Fruit fly (Drosophila melanogaster) whole organism, embryonic: Measurements from ENCODE around the gene Sec63.

Experiments used
- CG10321 ChIP-seq: fragments of 200-800 bp; sonication (Bioruptor generic); IDR thresholded peaks from 2 replicates; pipeline ENCODE4 v1.3.6; 2022; ENCODE audit warnings: missing biosample characterization, missing genetic modification characterization
- CG11085 ChIP-seq: fragments of 200-800 bp; sonication (Bioruptor generic); IDR thresholded peaks from 2 replicates; pipeline ENCODE4 v1.3.6; 2022; ENCODE audit warnings: missing biosample characterization, missing genetic modification characterization
- CG11398 ChIP-seq: fragments of 200-800 bp; sonication (Bioruptor generic); optimal IDR thresholded peaks from 2 replicates; lab custom pipeline; 2016; ENCODE audit warnings: missing biosample characterization, missing genetic modification characterization
- CG12071 ChIP-seq: fragments of 200-800 bp; sonication (Bioruptor generic); optimal IDR thresholded peaks from 3 replicates; lab custom pipeline; 2018; ENCODE audit warnings: missing biosample characterization, mild to moderate bottlenecking, missing genetic modification characterization
- CG1233 ChIP-seq: fragments of 200-800 bp; sonication (Bioruptor generic); optimal IDR thresholded peaks from 4 replicates; lab custom pipeline; 2018; ENCODE audit warnings: missing biosample characterization, mild to moderate bottlenecking, missing genetic modification characterization
- CG13123 ChIP-seq: fragments of 200-800 bp; sonication (Bioruptor generic); optimal IDR thresholded peaks from 2 replicates; lab custom pipeline; 2016; ENCODE audit warnings: missing biosample characterization, missing genetic modification characterization
- CG1647 ChIP-seq: fragments of 200-800 bp; sonication (Bioruptor generic); optimal IDR thresholded peaks from 3 replicates; lab custom pipeline; 2016; ENCODE audit warnings: missing biosample characterization, missing genetic modification characterization
- CG17186 ChIP-seq: fragments of 200-800 bp; sonication (Bioruptor generic); optimal IDR thresholded peaks from 3 replicates; lab custom pipeline; 2017; ENCODE audit warnings: missing biosample characterization, missing genetic modification reagents, missing genetic modification characterization
- CG1792 ChIP-seq: fragments of 200-800 bp; sonication (Bioruptor generic); optimal IDR thresholded peaks from 2 replicates; lab custom pipeline; 2016; ENCODE audit warnings: missing biosample characterization, missing genetic modification characterization
- CG18599 ChIP-seq: fragments of 200-800 bp; sonication (Bioruptor generic); optimal IDR thresholded peaks from 3 replicates; lab custom pipeline; 2017; ENCODE audit warnings: missing biosample characterization, missing genetic modification characterization, mild to moderate bottlenecking, moderate library complexity, missing genetic modification reagents
- CG18764 ChIP-seq: fragments of 200-800 bp; sonication (Bioruptor generic); optimal IDR thresholded peaks from 3 replicates; lab custom pipeline; 2016; ENCODE audit warnings: missing biosample characterization, missing genetic modification characterization
- CG2116 ChIP-seq: fragments of 200-800 bp; sonication (Bioruptor generic); optimal IDR thresholded peaks from 3 replicates; lab custom pipeline; 2018; ENCODE audit warnings: missing biosample characterization, mild to moderate bottlenecking, missing genetic modification characterization
- CG2199 ChIP-seq: fragments of 200-800 bp; sonication (Bioruptor generic); IDR thresholded peaks from 3 replicates; pipeline ENCODE4 v1.3.6; 2022; ENCODE audit warnings: missing biosample characterization, missing genetic modification characterization
- CG2678 ChIP-seq: fragments of 200-800 bp; sonication (Bioruptor generic); optimal IDR thresholded peaks from 3 replicates; lab custom pipeline; 2019; ENCODE audit warnings: missing biosample characterization, mild to moderate bottlenecking, missing genetic modification characterization, moderate library complexity
- CG34224 ChIP-seq: fragments of 200-800 bp; sonication (Bioruptor generic); IDR thresholded peaks from 3 replicates; pipeline ENCODE4 v1.3.6; 2022; ENCODE audit warnings: missing biosample characterization, missing genetic modification characterization; ENCODE audit not compliant: partially characterized antibody
- CG6254 ChIP-seq: fragments of 200-800 bp; sonication (Bioruptor generic); optimal IDR thresholded peaks from 3 replicates; lab custom pipeline; 2017; ENCODE audit warnings: mild to moderate bottlenecking, missing biosample characterization, missing genetic modification reagents, missing genetic modification characterization
- CG6654 ChIP-seq: fragments of 200-800 bp; sonication (Bioruptor generic); optimal IDR thresholded peaks from 2 replicates; lab custom pipeline; 2017; ENCODE audit warnings: missing biosample characterization, mild to moderate bottlenecking, missing genetic modification characterization
- CG7372 ChIP-seq: fragments of 200-800 bp; sonication (Bioruptor generic); IDR thresholded peaks from 2 replicates; pipeline ENCODE4 v1.3.6; 2022; ENCODE audit warnings: missing biosample characterization, missing genetic modification characterization
- CG7745 ChIP-seq: fragments of 200-800 bp; sonication (Bioruptor generic); optimal IDR thresholded peaks from 2 replicates; lab custom pipeline; 2018; ENCODE audit warnings: missing biosample characterization, mild to moderate bottlenecking, missing genetic modification characterization, moderate library complexity
- CG8388 ChIP-seq: fragments of 200-800 bp; sonication (Bioruptor generic); optimal IDR thresholded peaks from 2 replicates; lab custom pipeline; 2019; ENCODE audit warnings: missing biosample characterization, mild to moderate bottlenecking, missing genetic modification characterization, moderate library complexity
- CG8765 ChIP-seq: fragments of 200-800 bp; sonication (Bioruptor generic); IDR thresholded peaks from 2 replicates; pipeline ENCODE4 v1.3.6; 2022; ENCODE audit warnings: missing biosample characterization, missing genetic modification characterization
- Chrac-16 ChIP-seq: fragments of 200-800 bp; sonication (Bioruptor generic); optimal IDR thresholded peaks from 3 replicates; lab custom pipeline; 2016; ENCODE audit warnings: missing biosample characterization, missing genetic modification characterization
- Elba2 ChIP-seq: fragments of 200-800 bp; sonication (Bioruptor generic); optimal IDR thresholded peaks from 3 replicates; lab custom pipeline; 2016; ENCODE audit warnings: missing biosample characterization, missing genetic modification characterization
- Fer2 ChIP-seq: fragments of 200-800 bp; sonication (Bioruptor generic); optimal IDR thresholded peaks from 2 replicates; lab custom pipeline; 2018; ENCODE audit warnings: missing biosample characterization, mild to moderate bottlenecking, missing genetic modification characterization, moderate library complexity
- Hey ChIP-seq: fragments of 200-800 bp; sonication (Bioruptor generic); optimal IDR thresholded peaks from 3 replicates; lab custom pipeline; 2018; ENCODE audit warnings: missing biosample characterization, mild to moderate bottlenecking, missing genetic modification characterization
- Kr ChIP-seq: fragments of 200-800 bp; sonication (Bioruptor generic); optimal IDR thresholded peaks from 2 replicates; lab custom pipeline; 2017; ENCODE audit warnings: missing biosample characterization, mild to moderate bottlenecking, missing genetic modification characterization
- MTF-1 ChIP-seq: fragments of 200-800 bp; sonication (Bioruptor generic); optimal IDR thresholded peaks from 2 replicates; lab custom pipeline; 2018; ENCODE audit warnings: missing biosample characterization, mild to moderate bottlenecking, missing genetic modification characterization, borderline replicate concordance
- Rfx ChIP-seq: fragments of 200-800 bp; sonication (Bioruptor generic); IDR thresholded peaks from 2 replicates; pipeline ENCODE4 v1.3.6; 2022; ENCODE audit warnings: missing biosample characterization, missing genetic modification characterization
- Sox102F ChIP-seq: fragments of 200-800 bp; sonication (Bioruptor generic); optimal IDR thresholded peaks from 2 replicates; lab custom pipeline; 2018; ENCODE audit warnings: missing biosample characterization, mild to moderate bottlenecking, missing genetic modification characterization, moderate library complexity
- YL-1 ChIP-seq: fragments of 200-800 bp; sonication (Bioruptor generic); optimal IDR thresholded peaks from 3 replicates; lab custom pipeline; 2017; ENCODE audit warnings: missing biosample characterization, mild to moderate bottlenecking, missing genetic modification characterization
- al ChIP-seq: fragments of 200-800 bp; sonication (Bioruptor generic); IDR thresholded peaks from 2 replicates; pipeline ENCODE4 v1.3.6; 2022; ENCODE audit warnings: missing biosample characterization, missing genetic modification characterization
- amos ChIP-seq: fragments of 200-800 bp; sonication (Bioruptor generic); IDR thresholded peaks from 2 replicates; pipeline ENCODE4 v1.3.6; 2022; ENCODE audit warnings: missing biosample characterization, missing genetic modification characterization; ENCODE audit not compliant: partially characterized antibody
- bsh ChIP-seq, 2 experiments: fragments of 200-800 bp; sonication (Bioruptor generic); optimal IDR thresholded peaks; 2 replicates each; lab custom pipeline; 2017 to 2018; ENCODE audit warnings: mild to moderate bottlenecking in 2 of 2, missing biosample characterization in 2 of 2, missing genetic modification characterization in 2 of 2, moderate library complexity in 1 of 2
- btn ChIP-seq: fragments of 200-800 bp; sonication (Bioruptor generic); optimal IDR thresholded peaks from 2 replicates; lab custom pipeline; 2016; ENCODE audit warnings: missing biosample characterization, missing genetic modification characterization
- cas ChIP-seq: fragments of 200-800 bp; sonication (Bioruptor generic); IDR thresholded peaks from 2 replicates; pipeline ENCODE4 v1.3.6; 2022; ENCODE audit warnings: missing biosample characterization, missing genetic modification characterization
- cg ChIP-seq: fragments of 200-800 bp; sonication (Bioruptor generic); optimal IDR thresholded peaks from 3 replicates; lab custom pipeline; 2019; ENCODE audit warnings: missing biosample characterization, mild to moderate bottlenecking, missing genetic modification characterization, moderate library complexity
- crc ChIP-seq: fragments of 200-800 bp; sonication (Bioruptor generic); optimal IDR thresholded peaks from 2 replicates; lab custom pipeline; 2016; ENCODE audit warnings: missing biosample characterization, missing genetic modification characterization
- dati ChIP-seq: fragments of 200-800 bp; sonication (Bioruptor generic); IDR thresholded peaks from 2 replicates; pipeline ENCODE4 v1.3.6; 2022; ENCODE audit warnings: missing biosample characterization, missing genetic modification characterization
- en ChIP-seq: fragments of 200-800 bp; sonication (Bioruptor generic); optimal IDR thresholded peaks from 2 replicates; lab custom pipeline; 2016; ENCODE audit warnings: missing biosample characterization, missing genetic modification characterization
- lbe ChIP-seq: fragments of 200-800 bp; sonication (Bioruptor generic); optimal IDR thresholded peaks from 2 replicates; lab custom pipeline; 2016; ENCODE audit warnings: missing biosample characterization, mild to moderate bottlenecking, missing genetic modification characterization
- mirr ChIP-seq: fragments of 200-800 bp; sonication (Bioruptor generic); optimal IDR thresholded peaks from 3 replicates; lab custom pipeline; 2018; ENCODE audit warnings: missing biosample characterization, mild to moderate bottlenecking, missing genetic modification characterization
- nerfin-2 ChIP-seq: fragments of 200-800 bp; sonication (Bioruptor generic); IDR thresholded peaks from 2 replicates; pipeline ENCODE4 v1.3.6; 2022; ENCODE audit warnings: missing biosample characterization, missing genetic modification characterization; ENCODE audit not compliant: partially characterized antibody
- peb ChIP-seq: fragments of 200-800 bp; sonication (Bioruptor generic); IDR thresholded peaks from 2 replicates; pipeline ENCODE4 v1.3.6; 2022; ENCODE audit warnings: missing biosample characterization, missing genetic modification characterization
- prd ChIP-seq, 3 experiments: fragments of >200 bp in 2 of 3; fragments of 200-800 bp in 1 of 3; sonication (Bioruptor generic) in 1 of 3; optimal IDR thresholded peaks in 2 of 3; IDR thresholded peaks in 1 of 3; 2 replicates in 2 of 3; 3 replicates in 1 of 3; pipeline versions ENCODE4 v1.3.6 to Lab custom; 2017 to 2022; ENCODE audit warnings: missing biosample characterization in 1 of 3, missing genetic modification characterization in 1 of 3
- psq ChIP-seq: fragments of 200-800 bp; sonication (Bioruptor generic); optimal IDR thresholded peaks from 2 replicates; lab custom pipeline; 2017; ENCODE audit warnings: missing biosample characterization, missing genetic modification characterization
- pzg ChIP-seq: fragments of 200-800 bp; sonication (Bioruptor generic); optimal IDR thresholded peaks from 3 replicates; lab custom pipeline; 2018; ENCODE audit warnings: missing biosample characterization, mild to moderate bottlenecking, missing genetic modification characterization, moderate library complexity
- schlank ChIP-seq: fragments of 200-800 bp; sonication (Bioruptor generic); optimal IDR thresholded peaks from 2 replicates; lab custom pipeline; 2018; ENCODE audit warnings: missing biosample characterization, mild to moderate bottlenecking, missing genetic modification characterization
- sens-2 ChIP-seq: fragments of 200-800 bp; sonication (Bioruptor generic); IDR thresholded peaks from 2 replicates; pipeline ENCODE4 v1.3.6; 2022; ENCODE audit warnings: missing biosample characterization, missing genetic modification characterization
- vnd ChIP-seq: fragments of 200-800 bp; sonication (Bioruptor generic); IDR thresholded peaks from 3 replicates; pipeline ENCODE4 v1.3.6; 2022; ENCODE audit warnings: missing biosample characterization, missing genetic modification characterization; ENCODE audit not compliant: partially characterized antibody

Gene Sec63

DNA sequence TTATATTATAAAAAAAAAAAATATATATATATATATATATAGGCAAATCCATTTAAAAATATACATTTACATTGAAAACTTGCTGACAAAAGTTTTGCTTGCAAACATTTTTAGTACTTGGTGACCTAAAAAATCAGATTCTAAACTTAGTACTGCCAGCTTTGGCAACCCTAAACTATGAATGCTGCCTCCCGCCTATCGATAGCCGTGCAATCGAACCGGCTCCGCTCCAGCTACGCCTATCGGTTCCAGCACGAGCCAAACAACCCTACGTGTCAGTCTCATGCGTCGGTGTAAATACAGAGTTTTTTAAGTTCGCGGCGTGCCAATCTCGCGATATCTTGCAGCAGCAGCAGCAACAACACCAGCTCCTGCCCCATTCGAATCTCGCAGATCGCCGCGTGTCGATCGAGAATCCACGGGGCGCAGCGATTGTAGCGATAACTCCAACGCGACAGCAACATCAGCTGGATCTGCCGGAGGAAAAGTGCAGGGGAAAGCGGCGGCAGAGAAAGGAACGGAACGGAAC, at the start of gene Sec63 (continued):
- TF ChIP-seq prd (optimal IDR thresholded peaks at IDR 0.05; lab: Kevin White, UChicago): no peak
- TF ChIP-seq prd (GFP tag; IDR thresholded peaks at IDR 0.05; lab: Robert Waterston, UW): peak; percentile 77
- no peak for TF ChIP-seq psq (GFP tag; lab: Kevin White, UChicago)
- peak; percentile 62 for TF ChIP-seq al (GFP tag; lab: Robert Waterston, UW)
- TF ChIP-seq CG10321 (GFP tag; lab: Robert Waterston, UW): no peak
- no peak for TF ChIP-seq lbe (GFP tag; lab: Kevin White, UChicago)
- TF ChIP-seq YL-1 (GFP tag; lab: Kevin White, UChicago): no peak
- no peak for TF ChIP-seq peb (GFP tag; lab: Robert Waterston, UW)
- TF ChIP-seq crc: no peak
- TF ChIP-seq CG8388 (GFP tag; lab: Kevin White, UChicago): peak; percentile 49
- peak; percentile 17 for TF ChIP-seq CG1647 (GFP tag; lab: Kevin White, UChicago)
- no peak for TF ChIP-seq MTF-1
- TF ChIP-seq CG13123 (GFP tag; lab: Kevin White, UChicago): peak; percentile 46
- TF ChIP-seq Hey (tag; lab: Kevin White, UChicago): no peak
- no peak for TF ChIP-seq dati (GFP tag; lab: Robert Waterston, UW)
- TF ChIP-seq schlank (tag; lab: Kevin White, UChicago): no peak
- no peak for TF ChIP-seq cg (GFP tag; lab: Kevin White, UChicago)
- peak; percentile 85 for TF ChIP-seq nerfin-2 (GFP tag; lab: Robert Waterston, UW)
- peak; percentile 26 for TF ChIP-seq Fer2 (tag; lab: Kevin White, UChicago)
- TF ChIP-seq btn (GFP tag; lab: Kevin White, UChicago): no peak
- TF ChIP-seq CG7372: peak; percentile 43; the same call in 1 of the 2 replicates
- TF ChIP-seq bsh (GFP tag; optimal IDR thresholded peaks at IDR 0.05; lab: Kevin White, UChicago): peak in 1 of 2 experiments; percentile 32
- peak; percentile 22; the same call in 1 of the 2 replicates for TF ChIP-seq CG11085 (GFP tag; lab: Robert Waterston, UW)
- TF ChIP-seq CG1233 (GFP tag; lab: Kevin White, UChicago): no peak
- TF ChIP-seq CG6254 (GFP tag; lab: Kevin White, UChicago): peak; percentile 15
- TF ChIP-seq vnd (GFP tag; lab: Robert Waterston, UW): peak; percentile 78
- no peak for TF ChIP-seq CG8765 (GFP tag; lab: Robert Waterston, UW)
- no peak for TF ChIP-seq Sox102F (GFP tag; lab: Kevin White, UChicago)
- TF ChIP-seq CG1792 (GFP tag; lab: Kevin White, UChicago): no peak
- TF ChIP-seq CG17186 (GFP tag; lab: Kevin White, UChicago): peak; percentile 41
- TF ChIP-seq CG34224 (GFP tag; lab: Robert Waterston, UW): peak; percentile 63
- TF ChIP-seq CG2116 (GFP tag; lab: Kevin White, UChicago): peak; percentile 78
- TF ChIP-seq mirr (GFP tag; lab: Kevin White, UChicago): no peak
- peak; percentile 62 for TF ChIP-seq CG18599 (GFP tag; lab: Kevin White, UChicago)
- 0 out of 2 replicates have a peak, but pooled peaks have one; percentile 34 for TF ChIP-seq cas
- TF ChIP-seq en (GFP tag; lab: Kevin White, UChicago): no peak
- no peak for TF ChIP-seq sens-2
- no peak for TF ChIP-seq Kr
- peak; percentile 77 for TF ChIP-seq pzg
- TF ChIP-seq CG2199 (GFP tag; lab: Robert Waterston, UW): peak; percentile 23; the same call in 1 of the 3 replicates
- TF ChIP-seq CG12071: no peak
- peak; percentile 80 for TF ChIP-seq Rfx (GFP tag; lab: Robert Waterston, UW)
- TF ChIP-seq Chrac-16: peak; percentile 38
- no peak for TF ChIP-seq Elba2 (GFP tag; lab: Kevin White, UChicago)
- no peak for TF ChIP-seq CG6654
- peak; percentile 63 for TF ChIP-seq CG2678 (tag; lab: Kevin White, UChicago)
- no peak for TF ChIP-seq CG11398 (GFP tag; lab: Kevin White, UChicago)
- no peak for TF ChIP-seq CG18764
- TF ChIP-seq CG7745 (tag; lab: Kevin White, UChicago): no peak
- peak; percentile 92 for TF ChIP-seq amos (GFP tag; lab: Robert Waterston, UW)
